Fruit fly (Drosophila melanogaster) whole organism, pupa: ENCODE results near the gene CG46301.

ENCODE experiments used
- CG10348 ChIP-seq: fragments of 200-800 bp; sonication (Bioruptor generic); IDR thresholded peaks from 2 replicates; pipeline ENCODE4 v1.3.6; 2022; ENCODE audit warnings: missing biosample characterization, missing genetic modification characterization
- CG12605 ChIP-seq: fragments of 200-800 bp; sonication (Bioruptor generic); IDR thresholded peaks from 2 replicates; pipeline ENCODE4 v1.3.6; 2022; ENCODE audit warnings: missing biosample characterization, missing genetic modification characterization
- CG13204 ChIP-seq: fragments of 200-800 bp; sonication (Bioruptor generic); optimal IDR thresholded peaks from 2 replicates; lab custom pipeline; 2018; ENCODE audit warnings: missing biosample characterization, mild to moderate bottlenecking, missing genetic modification characterization, moderate library complexity
- CG14655 ChIP-seq: fragments of 200-800 bp; sonication (Bioruptor generic); optimal IDR thresholded peaks from 3 replicates; lab custom pipeline; 2017; ENCODE audit warnings: mild to moderate bottlenecking, missing biosample characterization, missing genetic modification reagents, missing genetic modification characterization
- CG15710 ChIP-seq: fragments of 200-800 bp; sonication (Bioruptor generic); optimal IDR thresholded peaks from 2 replicates; lab custom pipeline; 2018; ENCODE audit warnings: missing biosample characterization, mild to moderate bottlenecking, missing genetic modification characterization, moderate library complexity
- CG17806 ChIP-seq: fragments of 200-800 bp; sonication (Bioruptor generic); optimal IDR thresholded peaks from 2 replicates; lab custom pipeline; 2018; ENCODE audit warnings: missing biosample characterization, mild to moderate bottlenecking, missing genetic modification characterization, moderate library complexity
- CG32121 ChIP-seq: fragments of 200-800 bp; sonication (Bioruptor generic); IDR thresholded peaks from 2 replicates; pipeline ENCODE4 v1.3.6; 2022; ENCODE audit warnings: missing biosample characterization, missing genetic modification characterization
- CG34367 ChIP-seq: fragments of 200-800 bp; sonication (Bioruptor generic); optimal IDR thresholded peaks from 2 replicates; lab custom pipeline; 2018; ENCODE audit warnings: missing biosample characterization, mild to moderate bottlenecking, missing genetic modification characterization
- CG4496 ChIP-seq: fragments of 200-800 bp; sonication (Bioruptor generic); IDR thresholded peaks from 3 replicates; pipeline ENCODE4 v1.3.6; 2022; ENCODE audit warnings: missing biosample characterization, missing genetic modification characterization
- CG8159 ChIP-seq: fragments of 200-800 bp; sonication (Bioruptor generic); optimal IDR thresholded peaks from 3 replicates; lab custom pipeline; 2018; ENCODE audit warnings: missing biosample characterization, mild to moderate bottlenecking, missing genetic modification characterization, moderate library complexity
- CG8301 ChIP-seq: fragments of 200-800 bp; sonication (Bioruptor generic); optimal IDR thresholded peaks from 2 replicates; lab custom pipeline; 2018; ENCODE audit warnings: missing biosample characterization, mild to moderate bottlenecking, missing genetic modification characterization
- CG9948 ChIP-seq: fragments of 200-800 bp; sonication (Bioruptor generic); optimal IDR thresholded peaks from 2 replicates; lab custom pipeline; 2018; ENCODE audit warnings: missing biosample characterization, mild to moderate bottlenecking, missing genetic modification characterization, moderate library complexity
- D1 ChIP-seq: fragments of 200-800 bp; sonication (Bioruptor generic); optimal IDR thresholded peaks from 2 replicates; lab custom pipeline; 2018; ENCODE audit warnings: missing biosample characterization, mild to moderate bottlenecking, missing genetic modification characterization, moderate library complexity
- EcR ChIP-seq: fragments of 200-800 bp; sonication (Bioruptor generic); optimal IDR thresholded peaks from 3 replicates; lab custom pipeline; 2019; ENCODE audit warnings: missing biosample characterization, missing genetic modification characterization, mild to moderate bottlenecking, moderate library complexity, missing genetic modification reagents
- Ets98B ChIP-seq: fragments of 200-800 bp; sonication (Bioruptor generic); IDR thresholded peaks from 2 replicates; pipeline ENCODE4 v1.3.6; 2022; ENCODE audit warnings: missing biosample characterization, missing genetic modification characterization
- Pif1A ChIP-seq: fragments of 200-800 bp; sonication (Bioruptor generic); optimal IDR thresholded peaks from 3 replicates; lab custom pipeline; 2016; ENCODE audit warnings: missing biosample characterization, missing genetic modification characterization
- Pif1B ChIP-seq: fragments of 200-800 bp; sonication (Bioruptor generic); optimal IDR thresholded peaks from 3 replicates; lab custom pipeline; 2016; ENCODE audit warnings: missing biosample characterization, missing genetic modification characterization
- Snoo ChIP-seq: fragments of 200-800 bp; sonication (Bioruptor generic); optimal IDR thresholded peaks from 3 replicates; lab custom pipeline; 2017; ENCODE audit warnings: missing biosample characterization, mild to moderate bottlenecking, missing genetic modification characterization, inconsistent platforms
- fd96Ca ChIP-seq: fragments of 200-800 bp; sonication (Bioruptor generic); IDR thresholded peaks from 3 replicates; pipeline ENCODE4 v1.3.6; 2022; ENCODE audit warnings: missing biosample characterization, missing genetic modification characterization
- gl ChIP-seq: fragments of 200-800 bp; sonication (Bioruptor generic); optimal IDR thresholded peaks from 2 replicates; lab custom pipeline; 2018; ENCODE audit warnings: missing biosample characterization, mild to moderate bottlenecking, missing genetic modification characterization
- rn ChIP-seq: fragments of 200-800 bp; sonication (Bioruptor generic); IDR thresholded peaks from 2 replicates; pipeline ENCODE4 v1.3.6; 2022; ENCODE audit warnings: missing biosample characterization, missing genetic modification characterization

CG46301 gene

dm6 chr2L:14103790-14104189 lies at the start of gene CG46301:
Gene CG46301, plus strand, starts transcription at chr2L:14104090.
- no peak for TF ChIP-seq Pif1A (GFP tag; lab: Kevin White, UChicago)
- no peak for TF ChIP-seq CG8301 (tag; lab: Kevin White, UChicago)
- no peak for TF ChIP-seq Pif1B (GFP tag; lab: Kevin White, UChicago)
- TF ChIP-seq rn (GFP tag; lab: Robert Waterston, UW): no peak
- TF ChIP-seq D1: no peak
- TF ChIP-seq CG32121 (GFP tag; lab: Robert Waterston, UW): no peak
- no peak for TF ChIP-seq fd96Ca (GFP tag; lab: Robert Waterston, UW)
- TF ChIP-seq CG8159 (tag; lab: Kevin White, UChicago): no peak
- no peak for TF ChIP-seq Ets98B (GFP tag; lab: Robert Waterston, UW)
- TF ChIP-seq Snoo (tag; lab: Kevin White, UChicago): no peak
- no peak for TF ChIP-seq CG10348 (GFP tag; lab: Robert Waterston, UW)

- TF ChIP-seq CG32121 (GFP tag; lab: Robert Waterston, UW): no peak
- no peak for TF ChIP-seq CG4496
- TF ChIP-seq fd96Ca (GFP tag; lab: Robert Waterston, UW): no peak
- TF ChIP-seq CG10348 (GFP tag; lab: Robert Waterston, UW): no peak
- TF ChIP-seq EcR (GFP tag; lab: Kevin White, UChicago): no peak
- no peak for TF ChIP-seq CG9948 (tag; lab: Kevin White, UChicago)
- no peak for TF ChIP-seq CG17806 (tag; lab: Kevin White, UChicago)
- TF ChIP-seq CG14655 (GFP tag; lab: Kevin White, UChicago): no peak
- TF ChIP-seq CG13204 (GFP tag; lab: Kevin White, UChicago): no peak
- TF ChIP-seq gl (tag; lab: Kevin White, UChicago): no peak
- TF ChIP-seq Pif1B (GFP tag; lab: Kevin White, UChicago): no peak
- no peak for TF ChIP-seq rn (GFP tag; lab: Robert Waterston, UW)
- no peak for TF ChIP-seq CG8301 (tag; lab: Kevin White, UChicago)
- TF ChIP-seq CG34367 (tag; lab: Kevin White, UChicago): no peak
- TF ChIP-seq CG15710 (tag; lab: Kevin White, UChicago): no peak
Measured at dm6 chr2L:14054281-14054680, 49.6 kb upstream of the CG46301 start.

dm6 chr2L:14054903-14055302 lies 49.0 kb upstream of the CG46301 start:
- TF ChIP-seq CG13204 (GFP tag; lab: Kevin White, UChicago) (no peak), CG17806 (tag; lab: Kevin White, UChicago) (no peak)

dm6 chr2L:14070154-14070553 lies 33.7 kb upstream of the CG46301 start:
- TF ChIP-seq CG13204 (GFP tag; lab: Kevin White, UChicago) (no peak), Pif1A (GFP tag; lab: Kevin White, UChicago) (peak; percentile 17), fd96Ca (GFP tag; lab: Robert Waterston, UW) (peak; percentile 42; the same call in 1 of the 3 replicates), CG32121 (GFP tag; lab: Robert Waterston, UW) (no peak), CG4496 (peak; percentile 18; the same call in 1 of the 3 replicates), Ets98B (GFP tag; lab: Robert Waterston, UW) (peak; percentile 39; the same call in 1 of the 2 replicates), D1 (no peak), CG12605 (GFP tag; lab: Robert Waterston, UW) (no peak), CG14655 (GFP tag; lab: Kevin White, UChicago) (peak; percentile 52), CG8301 (tag; lab: Kevin White, UChicago) (peak; percentile 41), CG8159 (tag; lab: Kevin White, UChicago) (peak; percentile 53), CG15710 (tag; lab: Kevin White, UChicago) (peak; percentile 25)

dm6 chr2L:14094606-14095005 lies 9.3 kb upstream of the CG46301 start:
- TF ChIP-seq CG15710 (tag; lab: Kevin White, UChicago) (no peak), D1 (no peak), fd96Ca (GFP tag; lab: Robert Waterston, UW) (no peak), Snoo (tag; lab: Kevin White, UChicago) (no peak), CG9948 (tag; lab: Kevin White, UChicago) (no peak), Pif1A (GFP tag; lab: Kevin White, UChicago) (no peak), CG8159 (tag; lab: Kevin White, UChicago) (no peak), CG8301 (tag; lab: Kevin White, UChicago) (no peak), rn (GFP tag; lab: Robert Waterston, UW) (no peak), CG17806 (tag; lab: Kevin White, UChicago) (no peak), CG13204 (GFP tag; lab: Kevin White, UChicago) (no peak), EcR (GFP tag; lab: Kevin White, UChicago) (no peak), Pif1B (GFP tag; lab: Kevin White, UChicago) (no peak), CG10348 (GFP tag; lab: Robert Waterston, UW) (no peak), gl (tag; lab: Kevin White, UChicago) (no peak), Ets98B (GFP tag; lab: Robert Waterston, UW) (no peak), CG34367 (tag; lab: Kevin White, UChicago) (no peak), CG12605 (GFP tag; lab: Robert Waterston, UW) (no peak)

- no peak for TF ChIP-seq CG14655 (GFP tag; lab: Kevin White, UChicago)
- no peak for TF ChIP-seq CG15710 (tag; lab: Kevin White, UChicago)
- TF ChIP-seq CG13204 (GFP tag; lab: Kevin White, UChicago): no peak
- no peak for TF ChIP-seq CG8159 (tag; lab: Kevin White, UChicago)
- TF ChIP-seq CG32121 (GFP tag; lab: Robert Waterston, UW): no peak
- no peak for TF ChIP-seq CG10348 (GFP tag; lab: Robert Waterston, UW)
- TF ChIP-seq Snoo (tag; lab: Kevin White, UChicago): no peak
- no peak for TF ChIP-seq CG17806 (tag; lab: Kevin White, UChicago)
- TF ChIP-seq D1: no peak
- no peak for TF ChIP-seq CG9948 (tag; lab: Kevin White, UChicago)
- no peak for TF ChIP-seq CG8301 (tag; lab: Kevin White, UChicago)
- TF ChIP-seq Pif1B (GFP tag; lab: Kevin White, UChicago): no peak
- TF ChIP-seq gl (tag; lab: Kevin White, UChicago): no peak
- no peak for TF ChIP-seq EcR (GFP tag; lab: Kevin White, UChicago)
- TF ChIP-seq Ets98B (GFP tag; lab: Robert Waterston, UW): no peak
- TF ChIP-seq fd96Ca (GFP tag; lab: Robert Waterston, UW): no peak
- no peak for TF ChIP-seq CG34367 (tag; lab: Kevin White, UChicago)
- TF ChIP-seq Pif1A (GFP tag; lab: Kevin White, UChicago): no peak
- no peak for TF ChIP-seq rn (GFP tag; lab: Robert Waterston, UW)
- TF ChIP-seq, all 21 proteins: peak for 0
Measured at dm6 chr2L:14095683-14096082, 8.2 kb upstream of the CG46301 start.
